Worm (Caenorhabditis elegans) whole organism, midembryonic: ENCODE measurements around the gene srg-39.

Source experiments
- klf-2 ChIP-seq: fragments of 200-800 bp; sonication (Bioruptor generic); conservative IDR thresholded peaks from 2 replicates; pipeline ENCODE4 v1.3.6; 2022; ENCODE audit warnings: missing genetic modification reagents, missing genetic modification characterization, missing compliant biosample characterization
- ref-1 ChIP-seq: fragments of 200-800 bp; sonication (Bioruptor generic); conservative IDR thresholded peaks from 2 replicates; pipeline ENCODE4 v1.3.6; 2022; ENCODE audit warnings: missing genetic modification reagents, missing genetic modification characterization, missing compliant biosample characterization
- ztf-29 ChIP-seq: fragments of 200-800 bp; sonication (Bioruptor generic); IDR thresholded peaks from 2 replicates; pipeline ENCODE4 v1.3.6; 2022; ENCODE audit warnings: missing genetic modification reagents, missing genetic modification characterization, missing compliant biosample characterization

DNA sequence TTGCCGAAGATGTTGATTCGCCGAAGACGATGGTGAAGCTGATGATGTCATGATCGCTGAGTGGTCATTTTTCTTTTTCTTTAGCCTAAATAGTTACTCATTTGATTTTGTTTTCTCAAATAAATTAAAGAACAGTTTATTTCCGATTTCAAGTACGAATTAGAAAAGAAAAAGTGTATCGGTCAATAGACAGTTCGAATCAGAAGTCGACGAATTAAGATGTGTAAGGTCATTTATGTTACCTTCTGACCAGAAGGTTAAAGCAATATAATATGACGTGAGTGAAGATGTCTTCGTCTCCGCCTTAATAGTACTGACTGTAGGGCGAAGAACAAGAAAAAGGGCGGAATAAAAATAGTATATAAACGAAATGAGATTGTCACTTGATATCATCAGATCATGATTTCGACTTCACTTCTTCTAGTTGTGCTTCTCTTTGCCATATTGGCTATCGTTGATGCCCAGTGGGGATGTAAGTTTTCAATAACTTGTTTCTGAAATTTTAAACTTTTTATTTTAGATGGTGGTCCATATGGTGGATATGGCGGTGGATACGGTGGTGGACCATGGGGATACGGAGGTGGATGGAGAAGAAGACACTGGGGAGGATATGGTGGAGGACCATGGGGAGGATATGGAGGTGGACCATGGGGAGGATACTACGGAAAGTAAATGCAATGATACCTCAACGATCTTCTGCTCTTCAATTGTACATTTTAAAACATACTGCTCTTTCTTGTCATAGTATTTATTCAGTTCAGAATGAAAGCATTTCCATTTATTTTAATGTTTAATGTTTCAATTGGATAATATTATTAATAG, 5.1 kb downstream of the srg-39 start, which contains the start of the genes T19C4.24 and nlp-33:
- TF ChIP-seq ref-1 (GFP tag; lab: Robert Waterston, UW) = no peak
- no peak for TF ChIP-seq ztf-29 (GFP tag; lab: Robert Waterston, UW)
- no peak for TF ChIP-seq klf-2 (GFP tag; lab: Robert Waterston, UW)
